Worm (Caenorhabditis elegans) whole organism, young adult: Measurements from ENCODE around the gene mif-2.

Experiments
- D2030.7 ChIP-seq: fragments of 200-800 bp; sonication (Bioruptor generic); IDR thresholded peaks from 2 replicates; pipeline ENCODE4 v1.3.6; 2022; ENCODE audit warnings: missing genetic modification reagents, missing genetic modification characterization, missing compliant biosample characterization
- F10E7.11 ChIP-seq: sonication (generic microtip); optimal IDR thresholded peaks from 2 replicates; lab custom pipeline; 2017; ENCODE audit warnings: mild to moderate bottlenecking, missing genetic modification characterization, moderate library complexity, missing compliant biosample characterization
- F33H1.4 ChIP-seq: fragments of 200-800 bp; sonication (Bioruptor generic); IDR thresholded peaks from 2 replicates; pipeline ENCODE4 v1.3.6; 2022; ENCODE audit warnings: missing genetic modification reagents, missing genetic modification characterization, missing compliant biosample characterization
- F55B11.4 ChIP-seq: sonication (generic microtip); optimal IDR thresholded peaks from 2 replicates; lab custom pipeline; 2016; ENCODE audit warnings: missing compliant biosample characterization, missing genetic modification characterization, borderline replicate concordance; ENCODE audit not compliant: insufficient read depth
- F57C9.4 ChIP-seq: sonication (generic microtip); optimal IDR thresholded peaks from 2 replicates; lab custom pipeline; 2017; ENCODE audit warnings: mild to moderate bottlenecking, missing genetic modification characterization, missing compliant biosample characterization
- Y53F4B.3 ChIP-seq: fragments of 200-800 bp; sonication (Bioruptor generic); IDR thresholded peaks from 2 replicates; pipeline ENCODE4 v1.3.6; 2022; ENCODE audit warnings: missing genetic modification reagents, missing genetic modification characterization, missing compliant biosample characterization
- Y79H2A.3 ChIP-seq: fragments of 200-800 bp; sonication (Bioruptor generic); conservative IDR thresholded peaks from 2 replicates; pipeline ENCODE4 v1.3.6; 2022; ENCODE audit warnings: missing genetic modification reagents, missing genetic modification characterization, missing compliant biosample characterization
- akir-1 ChIP-seq: fragments of 200-800 bp; sonication (Bioruptor generic); optimal IDR thresholded peaks from 2 replicates; lab custom pipeline; 2018; ENCODE audit warnings: mild to moderate bottlenecking, missing genetic modification characterization, moderate library complexity, missing compliant biosample characterization
- aptf-3 ChIP-seq: fragments of 200-800 bp; sonication (Bioruptor generic); IDR thresholded peaks from 2 replicates; pipeline ENCODE4 v1.3.6; 2022; ENCODE audit warnings: missing genetic modification characterization, missing compliant biosample characterization
- ccch-3 ChIP-seq: fragments of 200-800 bp; sonication (Bioruptor generic); optimal IDR thresholded peaks from 2 replicates; lab custom pipeline; 2018; ENCODE audit warnings: mild to moderate bottlenecking, missing genetic modification characterization, missing compliant biosample characterization
- ceh-100 ChIP-seq: fragments of 200-800 bp; sonication (Bioruptor generic); IDR thresholded peaks from 2 replicates; pipeline ENCODE4 v1.3.6; 2022; ENCODE audit warnings: missing genetic modification reagents, missing genetic modification characterization, missing compliant biosample characterization
- ceh-27 ChIP-seq: fragments of 200-800 bp; sonication (Bioruptor generic); optimal IDR thresholded peaks from 2 replicates; lab custom pipeline; 2018; ENCODE audit warnings: mild to moderate bottlenecking, missing genetic modification characterization, moderate library complexity, missing compliant biosample characterization
- ceh-79 ChIP-seq: sonication (generic microtip); optimal IDR thresholded peaks from 2 replicates; lab custom pipeline; 2017; ENCODE audit warnings: mild to moderate bottlenecking, missing genetic modification characterization, missing compliant biosample characterization
- efl-1 ChIP-seq: fragments of 150-350 bp; optimal IDR thresholded peaks from 2 replicates; lab custom pipeline; 2014; ENCODE audit warnings: missing biosample characterization, missing genetic modification reagents, missing genetic modification characterization
- ets-4 ChIP-seq: fragments of 200-800 bp; sonication (Bioruptor generic); optimal IDR thresholded peaks from 2 replicates; lab custom pipeline; 2018; ENCODE audit warnings: mild to moderate bottlenecking, missing genetic modification characterization, missing compliant biosample characterization
- fkh-3 ChIP-seq: sonication (generic microtip); optimal IDR thresholded peaks from 2 replicates; lab custom pipeline; 2016; ENCODE audit warnings: mild to moderate bottlenecking, missing genetic modification characterization, missing compliant biosample characterization
- hmg-1.2 ChIP-seq: fragments of 200-800 bp; sonication (Bioruptor generic); IDR thresholded peaks from 2 replicates; pipeline ENCODE4 v1.3.6; 2022; ENCODE audit warnings: missing genetic modification reagents, missing genetic modification characterization, missing compliant biosample characterization
- hrde-1 ChIP-seq: sonication (generic microtip); optimal IDR thresholded peaks from 2 replicates; lab custom pipeline; 2016; ENCODE audit warnings: missing genetic modification characterization, mild to moderate bottlenecking, missing compliant biosample characterization, moderate library complexity, missing genotype, missing genetic modification reagents, borderline replicate concordance
- lag-1 ChIP-seq: fragments of 200-800 bp; sonication (Bioruptor generic); IDR thresholded peaks from 2 replicates; pipeline ENCODE4 v1.3.6; 2022; ENCODE audit warnings: missing genetic modification reagents, missing genetic modification characterization, missing compliant biosample characterization
- lin-40 ChIP-seq: sonication (generic microtip); optimal IDR thresholded peaks from 2 replicates; lab custom pipeline; 2016; ENCODE audit warnings: missing genetic modification characterization, mild to moderate bottlenecking, missing compliant biosample characterization, missing genotype, missing genetic modification reagents
- lsy-27 ChIP-seq: sonication (generic microtip); optimal IDR thresholded peaks from 2 replicates; lab custom pipeline; 2017; ENCODE audit warnings: missing genetic modification characterization, mild to moderate bottlenecking, missing compliant biosample characterization, antibody characterized with exemption, missing genotype, borderline replicate concordance; ENCODE audit not compliant: insufficient read depth
- mes-4 ChIP-seq: sonication (generic microtip); optimal IDR thresholded peaks from 2 replicates; lab custom pipeline; 2016; ENCODE audit warnings: missing genotype, missing genetic modification characterization, missing compliant biosample characterization
- nhr-120 ChIP-seq: fragments of 200-800 bp; sonication (Bioruptor generic); IDR thresholded peaks from 2 replicates; pipeline ENCODE4 v1.3.6; 2022; ENCODE audit warnings: missing genetic modification characterization, missing compliant biosample characterization
- nhr-80 ChIP-seq: sonication (generic microtip); optimal IDR thresholded peaks from 2 replicates; lab custom pipeline; 2016; ENCODE audit warnings: missing genetic modification characterization, missing compliant biosample characterization
- nhr-90 ChIP-seq: sonication (generic microtip); optimal IDR thresholded peaks from 2 replicates; lab custom pipeline; 2016; ENCODE audit warnings: missing genotype, mild to moderate bottlenecking, missing genetic modification characterization, missing compliant biosample characterization
- pha-4 ChIP-seq: fragments of 150-350 bp; sonication (generic microtip); optimal IDR thresholded peaks from 2 replicates; lab custom pipeline; 2014; ENCODE audit warnings: missing biosample characterization, missing genetic modification reagents, missing genetic modification characterization
- rpc-1 ChIP-seq, 2 experiments: fragments of 150-350 bp in 1 of 2; sonication (generic microtip) in 1 of 2; optimal IDR thresholded peaks; 2 replicates each; lab custom pipeline; 2014 to 2018; ENCODE audit warnings: missing biosample characterization in 1 of 2, missing genetic modification characterization in 1 of 2, missing genetic modification reagents in 1 of 2, missing genotype in 1 of 2
- snpc-3.4 ChIP-seq: sonication (generic microtip); optimal IDR thresholded peaks from 2 replicates; lab custom pipeline; 2017; ENCODE audit warnings: missing genetic modification characterization, mild to moderate bottlenecking, missing compliant biosample characterization, antibody characterized with exemption, moderate library complexity, missing genotype, missing genetic modification reagents
- tlf-1 ChIP-seq: fragments of 200-800 bp; sonication (Bioruptor generic); optimal IDR thresholded peaks from 2 replicates; lab custom pipeline; 2018; ENCODE audit warnings: mild to moderate bottlenecking, missing genetic modification characterization, missing compliant biosample characterization
- ztf-18 ChIP-seq: sonication (generic microtip); optimal IDR thresholded peaks from 2 replicates; lab custom pipeline; 2016; ENCODE audit warnings: missing genotype, mild to moderate bottlenecking, missing genetic modification characterization, missing compliant biosample characterization

mif-2 gene

ce11 chrV:11933196-11934028, 44.8 kb downstream of the mif-2 start, which contains the start of the genes aman-2 and F58H1.3 (continued):
- TF ChIP-seq hmg-1.2: no peak
- no peak for TF ChIP-seq tlf-1 (GFP tag; lab: Kevin White, UChicago)
- no peak for TF ChIP-seq fkh-3
- TF ChIP-seq pha-4 (tag; lab: Kevin White, UChicago): no peak
- TF ChIP-seq lsy-27: no peak

- TF ChIP-seq ets-4 (GFP tag; lab: Kevin White, UChicago): no peak
- TF ChIP-seq lag-1 (GFP tag; lab: Robert Waterston, UW): no peak
- no peak for TF ChIP-seq hmg-1.2
- no peak for TF ChIP-seq mes-4 (tag; lab: Kevin White, UChicago)
- TF ChIP-seq nhr-80 (tag; lab: Kevin White, UChicago): no peak
- no peak for TF ChIP-seq hrde-1 (tag; lab: Kevin White, UChicago)
- no peak for TF ChIP-seq lsy-27
- TF ChIP-seq snpc-3.4 (tag; lab: Kevin White, UChicago): no peak
- TF ChIP-seq ceh-100 (GFP tag; lab: Robert Waterston, UW): no peak
- no peak for TF ChIP-seq lin-40 (tag; lab: Kevin White, UChicago)
- no peak for TF ChIP-seq efl-1 (GFP tag; lab: Kevin White, UChicago)
- TF ChIP-seq ccch-3 (GFP tag; lab: Kevin White, UChicago): no peak
- TF ChIP-seq, all 124 proteins: peak for 0
Measured at ce11 chrV:11929046-11929590, 49.1 kb downstream of the mif-2 start, which contains the start of gene F58H1.2. Gene F58H1.2 (plus strand): TSS chrV:11929096.

ce11 chrV:11927346-11927745, 50.9 kb downstream of the mif-2 start, which contains the start of gene osm-6:
Gene osm-6 (minus strand): TSS chrV:11927446.
- TF ChIP-seq tlf-1 (GFP tag; lab: Kevin White, UChicago) (no peak), nhr-120 (no peak), Y53F4B.3 (GFP tag; lab: Robert Waterston, UW) (no peak), ztf-18 (tag; lab: Kevin White, UChicago) (no peak), F33H1.4 (no peak), D2030.7 (GFP tag; lab: Robert Waterston, UW) (no peak), F10E7.11 (tag; lab: Kevin White, UChicago) (no peak), aptf-3 (GFP tag; lab: Robert Waterston, UW) (no peak), ceh-79 (tag; lab: Kevin White, UChicago) (no peak), akir-1 (GFP tag; lab: Kevin White, UChicago) (no peak), lag-1 (GFP tag; lab: Robert Waterston, UW) (no peak), rpc-1 (optimal IDR thresholded peaks at IDR 0.05; lab: Kevin White, UChicago) (no peak), rpc-1 (tag; optimal IDR thresholded peaks at IDR 0.05; lab: Kevin White, UChicago) (no peak), nhr-90 (tag; lab: Kevin White, UChicago) (no peak), F57C9.4 (tag; lab: Kevin White, UChicago) (no peak), ceh-27 (GFP tag; lab: Kevin White, UChicago) (no peak), Y79H2A.3 (GFP tag; lab: Robert Waterston, UW) (no peak), F55B11.4 (tag; lab: Kevin White, UChicago) (no peak)
